Worm (Caenorhabditis elegans) whole organism, L3 larva: Measurements from ENCODE around the gene col-98.

ENCODE experiments used
- R02D3.7 ChIP-seq: fragments of 150-350 bp; optimal IDR thresholded peaks from 2 replicates; lab custom pipeline; 2014; ENCODE audit warnings: missing biosample characterization, missing genetic modification characterization
- ZK546.5 ChIP-seq: sonication (generic microtip); optimal IDR thresholded peaks from 2 replicates; lab custom pipeline; 2017; ENCODE audit warnings: missing biosample characterization, missing genetic modification characterization
- aly-2 ChIP-seq: fragments of 150-350 bp; optimal IDR thresholded peaks from 2 replicates; lab custom pipeline; 2014; ENCODE audit warnings: missing biosample characterization, missing genetic modification characterization
- ama-1 ChIP-seq: fragments of 150-350 bp; optimal IDR thresholded peaks from 2 replicates; lab custom pipeline; 2018
- ceh-82 ChIP-seq: fragments of 150-350 bp; optimal IDR thresholded peaks from 2 replicates; lab custom pipeline; 2014; ENCODE audit warnings: missing biosample characterization, missing genetic modification characterization
- daf-12 ChIP-seq: fragments of 150-350 bp; optimal IDR thresholded peaks from 2 replicates; lab custom pipeline; 2014; ENCODE audit warnings: missing biosample characterization, missing genetic modification reagents, missing genetic modification characterization
- egl-5 ChIP-seq: fragments of 150-350 bp; optimal IDR thresholded peaks from 2 replicates; lab custom pipeline; 2017; ENCODE audit warnings: missing biosample characterization, missing genetic modification reagents, missing genetic modification characterization, inconsistent platforms
- elt-1 ChIP-seq: fragments of 150-350 bp; optimal IDR thresholded peaks from 2 replicates; lab custom pipeline; 2014; ENCODE audit warnings: missing biosample characterization, missing genetic modification characterization
- elt-2 ChIP-seq: sonication (generic microtip); optimal IDR thresholded peaks from 2 replicates; lab custom pipeline; 2016; ENCODE audit warnings: missing genetic modification reagents, mild to moderate bottlenecking, missing genetic modification characterization, missing compliant biosample characterization
- eor-1 ChIP-seq, 2 experiments: fragments of 150-350 bp; optimal IDR thresholded peaks; 2 replicates each; lab custom pipeline; 2014 to 2018; ENCODE audit warnings: missing biosample characterization in 2 of 2, missing genetic modification characterization in 2 of 2
- fkh-2 ChIP-seq: fragments of 150-350 bp; optimal IDR thresholded peaks from 2 replicates; lab custom pipeline; 2014; ENCODE audit warnings: missing biosample characterization, missing genetic modification reagents, missing genetic modification characterization
- hmg-11 ChIP-seq: sonication (generic microtip); optimal IDR thresholded peaks from 2 replicates; lab custom pipeline; 2016; ENCODE audit warnings: missing genetic modification characterization, missing compliant biosample characterization
- jun-1 ChIP-seq: fragments of 150-350 bp; optimal IDR thresholded peaks from 2 replicates; lab custom pipeline; 2014; ENCODE audit warnings: missing biosample characterization, missing genetic modification reagents, missing genetic modification characterization
- lin-15B ChIP-seq: fragments of 150-350 bp; optimal IDR thresholded peaks from 2 replicates; lab custom pipeline; 2014; ENCODE audit warnings: missing biosample characterization, missing genetic modification characterization
- lin-39 ChIP-seq: fragments of 150-350 bp; optimal IDR thresholded peaks from 2 replicates; lab custom pipeline; 2018; ENCODE audit warnings: missing biosample characterization, missing genetic modification reagents, missing genetic modification characterization
- lsy-12 ChIP-seq: sonication (generic microtip); optimal IDR thresholded peaks from 2 replicates; lab custom pipeline; 2016; ENCODE audit warnings: mild to moderate bottlenecking, missing genetic modification characterization, missing compliant biosample characterization
- mdl-1 ChIP-seq: fragments of 150-350 bp; optimal IDR thresholded peaks from 2 replicates; lab custom pipeline; 2014; ENCODE audit warnings: missing biosample characterization, missing genetic modification characterization
- mml-1 ChIP-seq: fragments of 150-350 bp; sonication (generic microtip); optimal IDR thresholded peaks from 3 replicates; lab custom pipeline; 2014; ENCODE audit warnings: missing biosample characterization, missing genetic modification characterization
- nfya-1 ChIP-seq: sonication (generic microtip); optimal IDR thresholded peaks from 2 replicates; lab custom pipeline; 2017; ENCODE audit warnings: missing genetic modification characterization, mild to moderate bottlenecking, missing compliant biosample characterization, antibody characterized with exemption, moderate library complexity; ENCODE audit not compliant: insufficient read depth
- nhr-11 ChIP-seq: fragments of 150-350 bp; optimal IDR thresholded peaks from 2 replicates; lab custom pipeline; 2014; ENCODE audit warnings: missing biosample characterization, missing genetic modification characterization
- nhr-12 ChIP-seq: fragments of 150-350 bp; optimal IDR thresholded peaks from 2 replicates; lab custom pipeline; 2014; ENCODE audit warnings: missing biosample characterization, missing genetic modification characterization
- nhr-23 ChIP-seq: fragments of 150-350 bp; optimal IDR thresholded peaks from 2 replicates; lab custom pipeline; 2014; ENCODE audit warnings: missing biosample characterization, missing genetic modification reagents, missing genetic modification characterization
- nhr-237 ChIP-seq: fragments of 150-350 bp; optimal IDR thresholded peaks from 2 replicates; lab custom pipeline; 2014; ENCODE audit warnings: missing biosample characterization, missing genetic modification characterization
- nhr-25 ChIP-seq: sonication (generic microtip); optimal IDR thresholded peaks from 2 replicates; lab custom pipeline; 2017; ENCODE audit warnings: missing biosample characterization, missing genetic modification characterization
- nhr-43 ChIP-seq: sonication (generic microtip); optimal IDR thresholded peaks from 2 replicates; lab custom pipeline; 2016; ENCODE audit warnings: mild to moderate bottlenecking, missing genetic modification characterization, missing compliant biosample characterization; ENCODE audit not compliant: poor library complexity, severe bottlenecking
- pha-4 ChIP-seq: fragments of 150-350 bp; optimal IDR thresholded peaks from 2 replicates; lab custom pipeline; 2014; ENCODE audit warnings: missing biosample characterization, missing genetic modification reagents, missing genetic modification characterization
- pqm-1 ChIP-seq: fragments of 150-350 bp; optimal IDR thresholded peaks from 2 replicates; lab custom pipeline; 2017; ENCODE audit warnings: missing biosample characterization, missing genetic modification characterization, inconsistent platforms
- skn-1 ChIP-seq: fragments of 150-350 bp; optimal IDR thresholded peaks from 2 replicates; lab custom pipeline; 2014; ENCODE audit warnings: missing biosample characterization, missing genetic modification characterization
- snpc-4 ChIP-seq: fragments of 150-350 bp; optimal IDR thresholded peaks from 2 replicates; lab custom pipeline; 2014; ENCODE audit warnings: missing biosample characterization, missing genetic modification characterization
- tbx-2 ChIP-seq: sonication (generic microtip); optimal IDR thresholded peaks from 2 replicates; lab custom pipeline; 2016; ENCODE audit warnings: mild to moderate bottlenecking, missing genetic modification characterization, missing compliant biosample characterization
- unc-39 ChIP-seq: sonication (generic microtip); optimal IDR thresholded peaks from 4 replicates; lab custom pipeline; 2017; ENCODE audit warnings: missing biosample characterization, missing genetic modification characterization
- unc-62 ChIP-seq: fragments of 150-350 bp; sonication (generic microtip); optimal IDR thresholded peaks from 4 replicates; lab custom pipeline; 2014; ENCODE audit warnings: missing biosample characterization, missing genetic modification reagents, missing genetic modification characterization
- zag-1 ChIP-seq: fragments of 150-350 bp; optimal IDR thresholded peaks from 2 replicates; lab custom pipeline; 2014; ENCODE audit warnings: missing biosample characterization, missing genetic modification characterization

Gene col-98

DNA sequence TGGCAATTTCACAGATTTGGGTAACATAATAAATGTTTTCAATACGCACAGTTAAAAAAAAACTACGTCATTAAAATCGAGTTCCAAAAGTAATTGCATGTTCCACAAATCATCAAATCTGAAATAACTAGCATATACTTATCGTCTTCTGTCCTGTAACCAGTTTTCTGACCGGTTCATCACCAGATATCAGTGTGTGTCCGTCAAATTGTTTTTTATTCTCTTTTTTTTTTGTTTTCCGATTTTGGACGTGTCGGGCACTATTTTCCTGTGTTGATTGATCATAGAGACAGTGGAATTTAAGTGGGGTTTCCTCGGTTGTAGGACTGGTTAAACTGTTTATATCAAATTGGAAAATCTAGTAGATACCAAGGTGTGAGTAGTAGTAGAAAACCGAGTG lies 4.9 kb upstream of the col-98 start:
- TF ChIP-seq nhr-25 (tag; lab: Kevin White, UChicago) = no peak
- TF ChIP-seq ceh-82 (tag; lab: Kevin White, UChicago) = no peak
- TF ChIP-seq pha-4 (tag; lab: Kevin White, UChicago) = no peak
- TF ChIP-seq lin-15B (tag; lab: Kevin White, UChicago) = no peak
- TF ChIP-seq tbx-2 (tag; lab: Kevin White, UChicago) = no peak
- TF ChIP-seq mml-1 (tag; lab: Kevin White, UChicago) = no peak
- no peak for TF ChIP-seq R02D3.7
- TF ChIP-seq unc-62 (GFP tag; lab: Kevin White, UChicago) = no peak
- TF ChIP-seq zag-1 = no peak
- no peak for TF ChIP-seq nhr-12 (tag; lab: Kevin White, UChicago)
- TF ChIP-seq egl-5 (tag; lab: Kevin White, UChicago) = no peak
- TF ChIP-seq fkh-2 (tag; lab: Kevin White, UChicago) = no peak
- no peak for TF ChIP-seq jun-1 (tag; lab: Kevin White, UChicago)
- no peak for TF ChIP-seq nhr-237 (tag; lab: Kevin White, UChicago)

DNA sequence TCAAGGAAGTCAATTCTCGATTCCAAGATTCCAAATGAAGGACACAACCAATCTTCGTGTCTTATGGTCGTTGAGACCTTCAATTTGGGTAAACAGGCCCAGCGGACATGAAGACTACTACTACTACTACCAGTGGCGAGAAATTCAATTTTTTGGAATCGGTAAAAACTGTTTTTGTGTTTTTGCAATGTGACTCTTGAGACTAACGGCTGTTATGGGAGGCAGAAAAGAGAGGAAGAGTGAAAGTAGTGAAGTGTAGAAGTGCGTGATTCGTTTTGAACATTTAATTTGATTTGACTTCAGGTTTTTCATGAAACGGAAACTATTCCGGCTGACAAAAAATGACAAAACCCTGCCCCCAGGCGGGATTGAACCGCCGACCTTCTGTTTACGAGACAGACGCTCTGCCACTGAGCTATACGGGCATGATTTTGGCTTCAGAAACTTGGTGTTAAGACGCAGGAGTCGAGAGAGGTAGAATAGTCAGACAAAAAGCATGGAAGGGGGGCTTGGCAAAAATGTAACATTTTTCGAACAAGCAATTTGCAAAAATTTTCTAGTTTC lies 3.0 kb upstream of the col-98 start:
- TF ChIP-seq lin-39 (tag; lab: Kevin White, UChicago) (peak; percentile 56), lsy-12 (tag; lab: Kevin White, UChicago) (peak; percentile 53), mml-1 (tag; lab: Kevin White, UChicago) (no peak), nfya-1 (tag; lab: Kevin White, UChicago) (peak; percentile 66), nhr-12 (tag; lab: Kevin White, UChicago) (no peak), hmg-11 (tag; lab: Kevin White, UChicago) (peak; percentile 73), unc-62 (GFP tag; lab: Kevin White, UChicago) (no peak), lin-15B (tag; lab: Kevin White, UChicago) (peak; percentile 7), jun-1 (tag; lab: Kevin White, UChicago) (peak; percentile 45), ZK546.5 (tag; lab: Kevin White, UChicago) (no peak), zag-1 (no peak), ama-1 (lab: Kevin White, UChicago) (no peak), skn-1 (tag; lab: Kevin White, UChicago) (peak; percentile 51), elt-2 (tag; lab: Kevin White, UChicago) (peak; percentile 31), nhr-25 (tag; lab: Kevin White, UChicago) (peak; percentile 43), pqm-1 (tag; lab: Kevin White, UChicago) (peak; percentile 3), nhr-23 (tag; lab: Kevin White, UChicago) (peak; percentile 34), nhr-43 (tag; lab: Kevin White, UChicago) (peak; percentile 15), unc-39 (tag; lab: Kevin White, UChicago) (no peak), mdl-1 (tag; lab: Kevin White, UChicago) (no peak)

DNA sequence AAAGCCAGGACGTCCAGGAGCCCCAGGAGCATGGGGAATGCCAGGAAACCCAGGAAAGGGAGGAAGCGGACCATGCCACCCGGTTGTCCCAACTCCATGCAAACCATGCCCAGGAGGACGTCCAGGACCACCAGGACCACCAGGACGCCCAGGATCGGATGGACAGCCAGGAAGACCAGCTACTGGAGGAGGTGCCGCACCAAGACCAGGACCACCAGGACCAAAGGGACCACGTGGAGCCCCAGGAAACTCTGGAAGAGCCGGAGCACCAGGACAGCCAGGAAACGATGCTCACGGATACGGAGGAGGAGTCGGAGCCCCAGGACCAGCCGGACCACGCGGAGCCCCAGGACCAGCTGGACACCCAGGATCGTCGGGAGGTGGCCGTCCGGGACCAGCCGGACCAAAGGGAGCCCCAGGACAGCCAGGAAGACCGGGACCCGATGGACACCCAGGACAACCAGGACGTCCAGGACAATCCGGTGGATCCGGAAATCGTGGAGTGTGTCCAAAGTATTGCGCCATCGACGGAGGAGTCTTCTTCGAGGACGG lies 815 bp downstream of the col-98 start:
- TF ChIP-seq elt-1 (tag; lab: Kevin White, UChicago) (no peak), snpc-4 (no peak), R02D3.7 (no peak)

DNA sequence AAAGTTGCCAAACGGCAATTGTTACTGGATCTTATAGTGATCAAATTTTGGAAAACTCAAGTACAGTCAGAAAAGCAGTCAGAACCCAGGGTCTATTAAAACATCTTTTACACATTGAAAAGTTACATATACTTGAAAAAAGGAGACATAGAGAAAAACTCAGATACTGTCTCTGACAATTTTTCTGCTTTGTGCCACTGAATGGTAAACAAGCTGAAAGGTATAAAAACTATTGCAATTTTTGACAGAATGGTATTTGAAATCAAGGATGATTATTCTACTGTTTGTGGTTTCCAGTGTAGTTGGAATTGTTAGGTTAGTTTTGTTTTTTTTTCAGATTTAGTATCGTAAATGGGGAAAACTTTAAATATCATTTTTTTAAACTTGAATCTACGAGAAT lies 1.9 kb downstream of the col-98 start, which contains the start of gene cyp-13A11:
Gene cyp-13A11, plus strand, starts transcription at position 266 of the 400 bp plus-strand sequence.
- TF ChIP-seq mml-1 (tag; lab: Kevin White, UChicago) = no peak
- TF ChIP-seq eor-1 (tag; optimal IDR thresholded peaks at IDR 0.05; lab: Kevin White, UChicago) = no peak

DNA sequence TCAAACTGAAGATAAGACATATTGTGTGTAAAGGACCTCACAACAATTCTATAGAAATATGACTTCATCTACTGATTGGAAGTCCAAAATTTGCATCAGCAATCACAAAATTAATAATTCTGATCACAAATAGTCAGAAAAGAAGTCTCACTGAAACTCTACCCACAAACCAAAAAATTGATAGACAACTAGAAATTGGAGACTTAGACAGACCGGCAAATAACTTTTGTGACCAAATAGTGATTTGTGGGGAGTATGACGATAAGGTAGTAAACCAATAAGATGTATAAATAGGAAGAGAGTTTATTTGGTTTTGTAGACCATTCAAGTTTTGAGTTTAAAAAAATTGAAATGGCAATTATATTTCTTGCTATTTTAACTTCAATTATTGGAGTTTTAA lies 5.5 kb downstream of the col-98 start, which contains the start of gene cyp-13A12:
Gene cyp-13A12, plus strand, starts transcription at position 267 of the 400 bp plus-strand sequence.
- TF ChIP-seq mdl-1 (tag; lab: Kevin White, UChicago) = no peak
- no peak for TF ChIP-seq nhr-11 (tag; lab: Kevin White, UChicago)
- TF ChIP-seq pha-4 (tag; lab: Kevin White, UChicago) = peak; percentile 7
- TF ChIP-seq aly-2 (tag; lab: Kevin White, UChicago) = no peak
- peak; percentile 46 for TF ChIP-seq elt-2 (tag; lab: Kevin White, UChicago)
- no peak for TF ChIP-seq nhr-12 (tag; lab: Kevin White, UChicago)
- peak; percentile 59 for TF ChIP-seq pqm-1 (tag; lab: Kevin White, UChicago)
- TF ChIP-seq daf-12 = no peak
